Fruit fly (Drosophila melanogaster): Measurements from ENCODE around the gene Ref1.

DNA sequence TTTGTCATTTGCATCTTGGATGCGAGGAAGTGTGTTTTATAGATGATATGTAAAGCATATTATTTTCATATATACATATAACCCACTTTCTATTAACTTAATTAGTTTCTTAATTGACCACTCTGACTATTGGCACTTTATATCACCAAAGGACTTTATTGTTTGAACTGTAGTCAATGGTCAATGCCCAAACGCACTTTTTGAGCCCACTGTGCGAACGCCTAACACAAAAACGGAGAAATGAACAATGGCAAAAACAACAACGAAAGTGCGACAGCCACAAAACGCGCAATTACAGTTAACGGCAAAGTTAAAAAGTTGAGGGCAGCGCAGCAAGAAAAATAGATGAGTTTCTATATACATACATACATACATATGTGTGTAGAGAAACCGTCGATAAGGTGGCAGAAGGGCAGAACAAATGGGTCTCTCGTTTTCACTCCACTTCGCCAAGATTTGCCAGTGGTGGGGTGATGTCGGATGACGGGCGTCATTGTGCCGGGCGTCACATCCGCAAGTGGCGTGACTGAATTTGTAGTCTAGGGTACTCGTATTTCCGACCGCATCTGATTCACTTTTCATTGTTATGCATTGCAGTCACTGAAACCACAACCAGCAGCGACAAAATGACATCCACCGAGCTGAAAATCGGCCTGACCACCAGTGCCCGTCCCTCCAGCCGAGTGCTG is 3.8 kb downstream of the Ref1 start:
- no peak for TF ChIP-seq CG8159 (tag; optimal IDR thresholded peaks at IDR 0.05)
- TF ChIP-seq EcR (GFP tag; optimal IDR thresholded peaks at IDR 0.05), result no peak
- TF ChIP-seq Pif1B (GFP tag; optimal IDR thresholded peaks at IDR 0.05), result no peak
- TF ChIP-seq Snoo (tag; optimal IDR thresholded peaks at IDR 0.05), result no peak
- no peak for TF ChIP-seq CG12605 (GFP tag; IDR thresholded peaks at IDR 0.05)
- no peak for TF ChIP-seq CG4496 (GFP tag; IDR thresholded peaks at IDR 0.05)
- no peak for TF ChIP-seq CG10348 (GFP tag; IDR thresholded peaks at IDR 0.05)
- TF ChIP-seq fd96Ca (GFP tag; IDR thresholded peaks at IDR 0.05), result no peak
- TF ChIP-seq CG9948 (tag; optimal IDR thresholded peaks at IDR 0.05), result no peak
- TF ChIP-seq Ets98B (GFP tag; IDR thresholded peaks at IDR 0.05), result no peak; the same call in 1 of the 2 replicates
- no peak for TF ChIP-seq CG34367 (tag; optimal IDR thresholded peaks at IDR 0.05)

Measured in whole organism, pupa.